Worm (Caenorhabditis elegans): ENCODE data around the gene M03E7.1.

M03E7.1 gene

ce11 chrV:5610186-5610585 lies 11.3 kb upstream of the M03E7.1 start:
- TF ChIP-seq ceh-18 (tag; optimal IDR thresholded peaks at IDR 0.05) (no peak), che-1 (tag; optimal IDR thresholded peaks at IDR 0.05) (no peak), fkh-10 (GFP tag; optimal IDR thresholded peaks at IDR 0.05) (no peak), ceh-48 (tag; optimal IDR thresholded peaks at IDR 0.05) (no peak), F13H6.1 (tag; optimal IDR thresholded peaks at IDR 0.05) (no peak), C08G9.2 (tag; optimal IDR thresholded peaks at IDR 0.05) (no peak), madf-2 (tag; optimal IDR thresholded peaks at IDR 0.05) (no peak), mec-3 (tag; optimal IDR thresholded peaks at IDR 0.05; ENCODE audit: borderline replicate concordance) (no peak), unc-86 (tag; optimal IDR thresholded peaks at IDR 0.05) (no peak)

- TF ChIP-seq npax-4 (tag; optimal IDR thresholded peaks at IDR 0.05) (no peak), nfya-1 (tag; optimal IDR thresholded peaks at IDR 0.05) (no peak), ceh-22 (tag; optimal IDR thresholded peaks at IDR 0.05) (no peak), Y22D7AL.16 (tag; optimal IDR thresholded peaks at IDR 0.05) (no peak), pag-3 (tag; optimal IDR thresholded peaks at IDR 0.05; ENCODE audit: borderline replicate concordance) (no peak), ceh-24 (tag; optimal IDR thresholded peaks at IDR 0.05) (no peak), ahr-1 (tag; optimal IDR thresholded peaks at IDR 0.05) (no peak), unc-3 (GFP tag; conservative IDR thresholded peaks at IDR 0.05) (no peak), unc-3 (tag; optimal IDR thresholded peaks at IDR 0.05) (no peak), ceh-18 (tag; optimal IDR thresholded peaks at IDR 0.05) (no peak), lim-6 (tag; optimal IDR thresholded peaks at IDR 0.05) (no peak), hlh-8 (tag; optimal IDR thresholded peaks at IDR 0.05) (no peak), pros-1 (tag; optimal IDR thresholded peaks at IDR 0.05) (no peak), fkh-6 (tag; optimal IDR thresholded peaks at IDR 0.05) (no peak), pax-1 (tag; optimal IDR thresholded peaks at IDR 0.05) (no peak), che-1 (tag; optimal IDR thresholded peaks at IDR 0.05) (no peak), ref-2 (tag; optimal IDR thresholded peaks at IDR 0.05) (no peak), ceh-48 (tag; optimal IDR thresholded peaks at IDR 0.05) (no peak), C08G9.2 (tag; optimal IDR thresholded peaks at IDR 0.05) (no peak)
These were observed 8.4 kb upstream of the M03E7.1 start, which contains the start of gene lrpc-1 for ce11 chrV:5613109-5613508. Gene lrpc-1 (minus strand): TSS chrV:5613209.

- TF ChIP-seq ceh-2 (tag; optimal IDR thresholded peaks at IDR 0.05), result no peak
- TF ChIP-seq lin-11 (tag; optimal IDR thresholded peaks at IDR 0.05), result no peak
- TF ChIP-seq lim-6 (tag; optimal IDR thresholded peaks at IDR 0.05), result no peak
- no peak for TF ChIP-seq F13H6.1 (tag; optimal IDR thresholded peaks at IDR 0.05)
- no peak for TF ChIP-seq fkh-10 (GFP tag; optimal IDR thresholded peaks at IDR 0.05)
- no peak for TF ChIP-seq ceh-30 (tag; optimal IDR thresholded peaks at IDR 0.05)
- TF ChIP-seq unc-3 (GFP tag; conservative IDR thresholded peaks at IDR 0.05), result no peak
- TF ChIP-seq unc-3 (tag; optimal IDR thresholded peaks at IDR 0.05), result no peak
- no peak for TF ChIP-seq sdc-2 (tag; optimal IDR thresholded peaks at IDR 0.05)
- TF ChIP-seq pqm-1 (tag; optimal IDR thresholded peaks at IDR 0.05), result no peak
- no peak for TF ChIP-seq nhr-232 (tag; optimal IDR thresholded peaks at IDR 0.05)
These were observed 6.8 kb upstream of the M03E7.1 start, which contains the start of gene M03E7.3 for ce11 chrV:5614724-5615123. Gene M03E7.3 (plus strand): TSS chrV:5615024.

- no peak for TF ChIP-seq ceh-14 (tag; optimal IDR thresholded peaks at IDR 0.05)
- no peak for TF ChIP-seq ceh-31 (tag; optimal IDR thresholded peaks at IDR 0.05)
- TF ChIP-seq mec-3 (tag; optimal IDR thresholded peaks at IDR 0.05; ENCODE audit: borderline replicate concordance), result no peak
These were observed 4.2 kb upstream of the M03E7.1 start, which contains the start of gene M03E7.2 for ce11 chrV:5617301-5617700. Gene M03E7.2 (plus strand): TSS chrV:5617601.

- TF ChIP-seq ceh-14 (tag; optimal IDR thresholded peaks at IDR 0.05) (no peak), pat-9 (tag; optimal IDR thresholded peaks at IDR 0.05) (no peak), ama-1 (optimal IDR thresholded peaks at IDR 0.05) (no peak), ceh-2 (tag; optimal IDR thresholded peaks at IDR 0.05) (no peak), tbx-7 (tag; optimal IDR thresholded peaks at IDR 0.05) (no peak), unc-42 (tag; optimal IDR thresholded peaks at IDR 0.05) (no peak), unc-3 (GFP tag; conservative IDR thresholded peaks at IDR 0.05) (no peak), unc-3 (tag; optimal IDR thresholded peaks at IDR 0.05) (no peak), sox-2 (GFP tag; IDR thresholded peaks at IDR 0.05) (no peak), ztf-16 (tag; optimal IDR thresholded peaks at IDR 0.05) (no peak), F13H6.1 (tag; optimal IDR thresholded peaks at IDR 0.05) (no peak), fax-1 (tag; optimal IDR thresholded peaks at IDR 0.05) (no peak), rnt-1 (tag; optimal IDR thresholded peaks at IDR 0.05) (no peak), dmd-4 (tag; optimal IDR thresholded peaks at IDR 0.05; ENCODE audit: borderline replicate concordance) (no peak), hlh-6 (tag; optimal IDR thresholded peaks at IDR 0.05) (no peak), madf-2 (tag; optimal IDR thresholded peaks at IDR 0.05) (no peak), lin-11 (tag; optimal IDR thresholded peaks at IDR 0.05) (no peak), T23F11.4 (GFP tag; optimal IDR thresholded peaks at IDR 0.05) (no peak)
These were observed 2.1 kb upstream of the M03E7.1 start for ce11 chrV:5619372-5619771.
